Fruit fly (Drosophila melanogaster): ENCODE measurements around the gene pxb.

Gene pxb

DNA sequence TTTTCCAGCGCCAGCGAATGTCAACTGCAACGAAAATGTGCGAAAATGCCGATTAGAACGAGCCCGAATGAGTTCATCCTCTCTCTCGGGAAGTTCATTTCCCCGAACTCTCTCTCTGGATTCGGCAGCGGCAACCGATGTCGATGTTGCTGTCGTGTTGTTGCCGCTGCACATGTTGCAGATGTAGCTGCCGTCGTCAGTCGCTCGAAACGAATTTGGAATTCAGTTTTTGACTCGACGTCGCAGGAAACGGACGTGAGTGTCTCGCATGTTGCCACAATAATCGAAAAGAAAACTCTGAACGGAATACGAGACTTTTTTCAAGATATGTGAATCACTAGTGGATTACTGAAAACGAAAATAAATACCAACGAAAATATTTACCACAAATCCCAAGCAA, at the start of gene pxb:
pxb (plus strand) TSS at position 222 of the 400 bp plus-strand sequence.
- TF ChIP-seq CTCF (optimal IDR thresholded peaks at IDR 0.05) (no peak), CG8478 (optimal IDR thresholded peaks at IDR 0.05) (no peak)

DNA sequence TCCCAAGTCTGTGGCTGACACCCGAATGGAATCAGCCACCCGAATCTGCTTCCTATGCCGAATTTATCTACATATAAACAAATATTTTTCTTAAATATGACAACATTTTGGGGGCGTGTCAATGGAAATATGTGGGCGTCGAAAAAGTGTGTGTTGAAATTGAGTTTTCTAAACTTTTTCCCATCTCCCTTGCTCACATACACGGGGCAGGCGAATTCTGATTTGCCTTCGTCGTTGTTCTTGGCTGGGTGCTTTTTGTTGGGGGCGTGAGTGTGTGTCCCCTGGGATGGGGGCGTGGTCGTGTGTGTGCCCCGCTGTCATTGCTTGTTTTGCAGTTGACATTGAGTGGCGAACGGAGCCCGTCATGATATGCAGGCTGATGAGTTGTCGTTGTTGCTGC, 48.3 kb upstream of the pxb start:
- no peak for TF ChIP-seq CG8478 (optimal IDR thresholded peaks at IDR 0.05)
- no peak for TF ChIP-seq CTCF (optimal IDR thresholded peaks at IDR 0.05)

DNA sequence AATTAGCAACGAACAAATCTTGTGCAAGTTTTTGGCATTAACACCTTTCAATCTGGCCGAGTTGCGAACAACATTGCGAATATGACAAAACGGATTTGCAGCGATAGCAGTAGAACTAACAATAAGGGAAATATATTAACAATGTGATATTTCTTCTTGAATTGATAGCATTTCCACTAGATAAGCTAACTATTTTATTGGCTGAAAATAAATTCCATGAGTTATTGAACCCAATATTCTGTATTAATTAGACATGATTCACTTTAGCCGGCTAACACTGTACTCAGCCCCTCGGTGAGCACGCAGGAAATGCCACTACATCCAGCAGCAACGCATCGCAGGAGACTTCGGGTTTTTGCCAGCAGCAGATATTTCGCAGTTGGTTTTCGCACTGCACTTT, 39.1 kb upstream of the pxb start:
- TF ChIP-seq CG8478 (optimal IDR thresholded peaks at IDR 0.05) (no peak), CTCF (optimal IDR thresholded peaks at IDR 0.05) (no peak)

- TF ChIP-seq CTCF (optimal IDR thresholded peaks at IDR 0.05) = no peak
- no peak for TF ChIP-seq CG8478 (optimal IDR thresholded peaks at IDR 0.05)
These were observed 38.7 kb upstream of the pxb start for dm6 chr3R:15627274-15627673.

dm6 chr3R:15627987-15628386, 38.0 kb upstream of the pxb start:
- TF ChIP-seq CG8478 (optimal IDR thresholded peaks at IDR 0.05) (no peak), CTCF (optimal IDR thresholded peaks at IDR 0.05) (no peak)

DNA sequence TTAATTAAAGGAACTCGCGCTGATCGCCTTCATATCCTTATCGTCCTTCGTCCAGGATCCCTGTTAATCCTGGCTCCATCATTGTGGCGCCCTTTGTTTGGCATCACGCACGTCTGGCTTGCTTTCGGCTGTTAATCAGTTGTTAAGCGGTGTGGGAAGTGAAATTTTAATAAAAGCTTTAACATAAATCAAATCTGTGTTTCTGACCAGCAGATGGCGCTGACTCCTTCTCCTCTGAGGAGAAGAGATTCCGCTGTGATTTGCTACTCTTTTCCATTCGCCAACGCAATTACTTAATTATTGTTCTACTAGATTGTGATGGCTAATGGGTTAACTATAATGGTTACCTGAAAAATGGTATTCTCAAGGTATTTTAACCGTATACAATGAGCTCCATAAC, 35.9 kb upstream of the pxb start:
- TF ChIP-seq CG8478 (optimal IDR thresholded peaks at IDR 0.05) (no peak), CTCF (optimal IDR thresholded peaks at IDR 0.05) (peak; percentile 39 to 53)

DNA sequence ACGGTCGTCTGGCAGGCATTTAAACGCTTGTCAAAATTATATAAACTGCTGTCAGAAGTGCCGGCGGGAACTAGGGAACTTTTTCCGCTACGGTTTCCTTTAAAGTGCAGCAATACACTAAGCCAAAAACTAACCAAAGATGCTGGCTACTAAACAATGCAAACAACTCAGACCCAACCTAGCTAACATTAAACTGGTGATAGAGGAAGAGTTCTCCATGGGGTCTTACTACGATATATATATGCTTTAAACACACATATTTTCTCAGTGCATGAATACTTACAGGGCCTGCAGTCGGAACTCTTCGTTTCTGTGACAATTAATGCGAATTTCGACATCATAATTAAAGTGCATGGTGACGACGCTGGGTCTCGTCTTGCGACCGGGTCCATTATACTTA, 35.1 kb upstream of the pxb start:
- TF ChIP-seq CTCF (optimal IDR thresholded peaks at IDR 0.05) (no peak), CG8478 (optimal IDR thresholded peaks at IDR 0.05) (no peak)

DNA sequence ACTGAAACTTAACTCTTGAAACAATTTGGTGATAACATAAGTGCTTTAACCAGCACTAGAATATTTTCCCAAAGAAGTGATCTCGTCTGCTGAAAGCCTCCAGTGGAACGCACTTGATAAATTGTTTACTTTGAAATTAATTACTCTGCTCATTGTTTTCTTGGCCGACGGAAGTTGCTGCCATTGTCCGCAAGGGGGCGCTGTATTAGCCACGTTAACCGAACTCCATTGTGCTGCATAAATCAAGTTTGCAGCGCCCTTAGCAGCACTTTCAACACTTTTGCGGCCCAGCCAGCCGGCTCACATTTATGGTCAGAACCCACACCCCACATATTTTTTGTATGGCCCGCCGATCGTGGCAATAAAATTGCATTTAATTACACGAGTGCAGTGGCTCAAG, 33.5 kb upstream of the pxb start:
- TF ChIP-seq CG8478 (optimal IDR thresholded peaks at IDR 0.05) = no peak
- TF ChIP-seq CTCF (optimal IDR thresholded peaks at IDR 0.05) = peak; percentile 79 to 81

DNA sequence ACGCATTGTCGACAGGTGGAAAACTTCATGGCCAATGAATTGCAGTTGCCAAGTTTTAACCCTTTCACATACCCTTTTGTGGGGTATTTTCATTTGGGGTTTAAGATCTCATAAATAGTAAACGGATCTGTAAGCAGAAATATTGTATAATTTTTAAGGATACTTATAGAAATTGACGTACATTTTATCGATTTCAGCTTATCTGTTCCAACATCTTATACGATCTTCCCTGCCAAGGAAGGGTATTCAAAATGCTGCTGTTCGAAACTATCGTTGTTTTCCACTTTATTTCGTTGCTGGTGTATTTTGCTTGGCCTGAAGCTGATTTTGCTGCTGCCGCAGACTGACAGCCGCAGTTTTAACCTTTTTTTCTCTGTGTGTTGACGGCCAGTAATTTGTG, 31.8 kb upstream of the pxb start:
- no peak for TF ChIP-seq CG8478 (optimal IDR thresholded peaks at IDR 0.05)
- TF ChIP-seq CTCF (optimal IDR thresholded peaks at IDR 0.05) = no peak

dm6 chr3R:15635168-15635567, 30.8 kb upstream of the pxb start, which contains the start of gene CG43335:
Gene CG43335 (plus strand): TSS chr3R:15635468.
- no peak for TF ChIP-seq CTCF (optimal IDR thresholded peaks at IDR 0.05)
- TF ChIP-seq CG8478 (optimal IDR thresholded peaks at IDR 0.05) = no peak

dm6 chr3R:15636868-15637267, 29.1 kb upstream of the pxb start, which contains the start of gene CG43336:
Gene CG43336 (plus strand): TSS chr3R:15637168.
- TF ChIP-seq CG8478 (optimal IDR thresholded peaks at IDR 0.05) = no peak
- no peak for TF ChIP-seq CTCF (optimal IDR thresholded peaks at IDR 0.05)

DNA sequence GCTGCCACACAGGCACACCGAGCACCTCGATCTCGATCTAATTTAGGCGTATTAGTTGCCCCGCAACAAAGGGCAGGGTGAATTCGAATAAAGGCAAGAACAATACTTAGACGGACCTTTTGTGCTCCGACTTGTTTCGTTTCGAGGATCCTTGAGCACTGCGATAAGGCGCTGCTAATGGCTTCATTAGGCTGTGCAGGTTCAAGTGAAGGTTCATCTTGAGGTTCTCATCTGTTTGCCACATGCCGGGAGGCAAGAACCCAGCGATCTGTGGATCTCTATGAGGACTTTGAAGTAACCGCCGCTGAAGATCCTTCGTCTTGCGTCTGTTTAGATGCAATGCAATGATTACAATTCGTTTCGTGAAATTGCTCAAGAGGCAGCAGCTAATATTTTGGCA, 26.0 kb upstream of the pxb start:
- TF ChIP-seq CG8478 (optimal IDR thresholded peaks at IDR 0.05) (no peak), CTCF (optimal IDR thresholded peaks at IDR 0.05) (no peak)

DNA sequence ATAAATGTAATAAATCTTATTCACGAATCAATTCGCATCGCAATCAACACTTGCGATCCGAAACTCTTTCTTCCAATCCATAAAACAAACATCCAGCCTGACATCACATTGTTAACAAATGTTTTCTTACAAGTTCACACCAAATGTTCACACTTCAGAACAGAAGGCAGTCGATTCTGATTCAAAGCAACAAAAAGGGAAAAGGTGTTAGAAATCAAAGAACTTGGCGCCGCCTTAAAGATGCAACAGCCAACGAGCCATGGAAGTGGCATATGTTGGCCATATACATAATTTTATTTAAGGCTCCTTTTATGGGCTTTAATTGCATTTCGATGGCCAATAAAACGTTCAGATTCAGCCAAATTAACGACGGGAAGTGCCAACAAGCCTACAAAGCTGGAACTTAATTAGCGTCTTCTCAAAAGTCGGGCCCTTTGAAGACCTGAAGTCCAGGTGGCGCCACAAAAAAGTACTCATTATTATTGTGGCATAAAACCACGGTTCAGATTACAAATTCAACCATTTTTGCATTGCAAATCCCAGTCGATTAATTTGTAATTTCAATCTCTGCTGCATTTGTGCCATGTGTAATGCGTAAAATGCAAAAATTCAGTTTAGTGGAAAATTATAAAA, 24.5 kb upstream of the pxb start:
- peak; percentile 70 to 76 for TF ChIP-seq CTCF (optimal IDR thresholded peaks at IDR 0.05)
- TF ChIP-seq CG8478 (optimal IDR thresholded peaks at IDR 0.05) = no peak

DNA sequence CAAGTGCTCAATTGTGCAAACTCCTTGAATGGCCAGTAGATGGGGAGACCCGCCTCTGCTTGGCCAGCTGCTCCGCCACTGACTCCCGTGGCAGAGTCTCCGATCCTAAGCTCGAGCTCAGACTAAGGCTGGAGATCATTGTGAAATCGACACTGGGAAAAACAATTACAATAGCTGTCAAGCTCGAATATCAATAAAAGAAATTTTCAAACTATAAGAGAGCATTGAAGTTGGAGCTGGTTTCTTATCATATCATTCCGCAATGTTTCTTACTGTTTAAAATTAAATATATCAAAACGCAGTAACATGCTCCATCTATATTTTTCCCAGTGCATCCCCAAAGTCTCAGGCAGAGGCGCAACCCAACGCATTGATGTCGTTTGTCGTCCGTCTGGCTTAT, 23.2 kb upstream of the pxb start:
- TF ChIP-seq CTCF (optimal IDR thresholded peaks at IDR 0.05) (no peak), CG8478 (optimal IDR thresholded peaks at IDR 0.05) (no peak)

dm6 chr3R:15644733-15645132, 21.2 kb upstream of the pxb start:
- TF ChIP-seq CG8478 (optimal IDR thresholded peaks at IDR 0.05) (no peak), CTCF (optimal IDR thresholded peaks at IDR 0.05) (no peak)

dm6 chr3R:15646899-15647443, 19.0 kb upstream of the pxb start:
- no peak for TF ChIP-seq CTCF (optimal IDR thresholded peaks at IDR 0.05)
- TF ChIP-seq CG8478 (optimal IDR thresholded peaks at IDR 0.05) = no peak

DNA sequence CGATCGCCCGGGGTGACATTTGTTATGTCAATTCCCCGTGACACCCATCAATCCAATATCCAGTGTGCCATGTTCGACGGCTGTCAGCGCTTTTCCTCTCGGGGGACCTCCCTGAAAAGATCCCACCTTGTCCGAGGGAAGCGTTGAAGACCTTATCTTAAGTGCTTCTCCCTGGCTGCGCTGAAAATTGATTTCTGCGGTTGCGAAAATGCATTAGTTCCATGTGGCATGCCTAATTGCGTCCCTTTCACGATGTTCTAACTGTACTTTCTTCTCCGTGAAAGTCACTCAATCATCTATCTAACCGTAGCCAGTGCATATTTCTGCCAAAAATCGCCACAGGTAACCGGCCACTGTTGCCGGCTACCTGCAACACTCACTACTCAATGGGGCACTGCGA, 17.1 kb upstream of the pxb start:
- no peak for TF ChIP-seq CG8478 (optimal IDR thresholded peaks at IDR 0.05)
- TF ChIP-seq CTCF (optimal IDR thresholded peaks at IDR 0.05) = no peak
